Fruit fly (Drosophila melanogaster) whole organism, prepupa: Measurements from ENCODE around the gene CG46510.
"Not testable (repeated sequence)": the region's sequence is repeated elsewhere in the genome, so short reads cannot be mapped to it uniquely, and the experiment has no call there.

Experiments used
- Blimp-1 ChIP-seq: fragments of 200-800 bp; sonication (Bioruptor generic); optimal IDR thresholded peaks from 3 replicates; lab custom pipeline; 2017; ENCODE audit warnings: missing biosample characterization, missing genetic modification characterization, mild to moderate bottlenecking, moderate library complexity, missing genetic modification reagents
- CG7368 ChIP-seq: fragments of 200-800 bp; sonication (Bioruptor generic); optimal IDR thresholded peaks from 3 replicates; lab custom pipeline; 2016; ENCODE audit warnings: missing biosample characterization, missing genetic modification characterization
- Met ChIP-seq: fragments of 200-800 bp; sonication (Bioruptor generic); optimal IDR thresholded peaks from 3 replicates; lab custom pipeline; 2016; ENCODE audit warnings: missing biosample characterization, missing genetic modification characterization
- dsx ChIP-seq: fragments of 200-800 bp; optimal IDR thresholded peaks from 3 replicates; lab custom pipeline; 2019; ENCODE audit warnings: missing biosample characterization, mild to moderate bottlenecking, missing genetic modification characterization, moderate library complexity; ENCODE audit not compliant: poor library complexity, severe bottlenecking
- eg ChIP-seq: fragments of 200-800 bp; sonication (Bioruptor generic); IDR thresholded peaks from 3 replicates; pipeline ENCODE4 v1.3.6; 2022; ENCODE audit warnings: missing biosample characterization, missing genetic modification characterization
- fkh ChIP-seq: fragments of 200-800 bp; sonication (Bioruptor generic); optimal IDR thresholded peaks from 3 replicates; lab custom pipeline; 2017; ENCODE audit warnings: missing biosample characterization, mild to moderate bottlenecking, missing genetic modification characterization, moderate library complexity

DNA sequence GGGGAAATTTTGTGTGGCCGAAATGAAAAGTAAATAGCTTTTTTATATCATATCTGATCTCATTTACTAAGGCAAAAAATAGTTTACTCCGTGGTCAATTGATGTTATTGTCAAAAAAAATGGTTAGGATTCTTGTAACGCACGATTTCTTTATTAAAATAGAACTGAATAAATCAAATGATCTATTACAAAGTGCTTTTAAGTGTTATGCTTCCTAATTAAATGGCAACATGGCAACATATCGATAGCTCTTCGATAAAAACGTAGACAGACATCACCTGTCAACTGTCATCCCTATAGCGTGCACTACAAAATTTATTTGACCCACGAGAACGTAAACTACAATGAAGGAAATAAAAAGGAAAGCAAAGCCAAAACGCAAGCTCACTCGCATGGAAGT lies 9.8 kb downstream of the CG46510 start, which contains the start of gene CG46512:
- TF ChIP-seq CG7368 (GFP tag; lab: Kevin White, UChicago); dsx (GFP tag; lab: Kevin White, UChicago); eg (GFP tag; lab: Robert Waterston, UW); Met; fkh (GFP tag; lab: Kevin White, UChicago); Blimp-1 (GFP tag; lab: Kevin White, UChicago): not testable (repeated sequence)
